Fruit fly (Drosophila melanogaster) whole organism, wandering third instar larva: ENCODE measurements around the gene Mocs1.

Experiments
- Abd-B ChIP-seq: fragments of >200 bp; optimal IDR thresholded peaks from 2 replicates; lab custom pipeline; 2017; ENCODE audit warnings: missing biosample characterization, missing genetic modification characterization
- CrebA ChIP-seq: fragments of 200-800 bp; sonication (Bioruptor generic); optimal IDR thresholded peaks from 2 replicates; lab custom pipeline; 2016; ENCODE audit warnings: missing biosample characterization, mild to moderate bottlenecking, missing genetic modification characterization, borderline replicate concordance
- Mio ChIP-seq: sonication (Bioruptor generic); optimal IDR thresholded peaks from 2 replicates; lab custom pipeline; 2016; ENCODE audit warnings: missing biosample characterization, missing genetic modification characterization
- Myc ChIP-seq: fragments of >200 bp; optimal IDR thresholded peaks from 2 replicates; lab custom pipeline; 2017
- brk ChIP-seq: fragments of 200-800 bp; sonication (Bioruptor generic); optimal IDR thresholded peaks from 2 replicates; lab custom pipeline; 2016; ENCODE audit warnings: missing biosample characterization, mild to moderate bottlenecking, missing genetic modification characterization
- dmrt93B ChIP-seq: fragments of 200-800 bp; sonication (Bioruptor generic); optimal IDR thresholded peaks from 2 replicates; lab custom pipeline; 2018; ENCODE audit warnings: missing biosample characterization, mild to moderate bottlenecking, missing genetic modification characterization
- h ChIP-seq: fragments of 200-800 bp; sonication (Bioruptor generic); optimal IDR thresholded peaks from 3 replicates; lab custom pipeline; 2016; ENCODE audit warnings: missing biosample characterization, mild to moderate bottlenecking, missing genetic modification characterization
- pan ChIP-seq: fragments of >200 bp; optimal IDR thresholded peaks from 2 replicates; lab custom pipeline; 2017
- psq ChIP-seq: fragments of 200-800 bp; sonication (Bioruptor generic); optimal IDR thresholded peaks from 3 replicates; lab custom pipeline; 2017; ENCODE audit warnings: missing biosample characterization, mild to moderate bottlenecking, missing genetic modification characterization, moderate library complexity
- sage ChIP-seq: fragments of 200-800 bp; sonication (Bioruptor generic); optimal IDR thresholded peaks from 2 replicates; lab custom pipeline; 2016; ENCODE audit warnings: missing biosample characterization, mild to moderate bottlenecking, missing genetic modification characterization
- sv ChIP-seq: fragments of 200-800 bp; sonication (Bioruptor generic); optimal IDR thresholded peaks from 3 replicates; lab custom pipeline; 2016; ENCODE audit warnings: missing biosample characterization, missing genetic modification characterization
- tai ChIP-seq: sonication (Bioruptor generic); optimal IDR thresholded peaks from 2 replicates; lab custom pipeline; 2016; ENCODE audit warnings: missing biosample characterization, missing genetic modification characterization

DNA sequence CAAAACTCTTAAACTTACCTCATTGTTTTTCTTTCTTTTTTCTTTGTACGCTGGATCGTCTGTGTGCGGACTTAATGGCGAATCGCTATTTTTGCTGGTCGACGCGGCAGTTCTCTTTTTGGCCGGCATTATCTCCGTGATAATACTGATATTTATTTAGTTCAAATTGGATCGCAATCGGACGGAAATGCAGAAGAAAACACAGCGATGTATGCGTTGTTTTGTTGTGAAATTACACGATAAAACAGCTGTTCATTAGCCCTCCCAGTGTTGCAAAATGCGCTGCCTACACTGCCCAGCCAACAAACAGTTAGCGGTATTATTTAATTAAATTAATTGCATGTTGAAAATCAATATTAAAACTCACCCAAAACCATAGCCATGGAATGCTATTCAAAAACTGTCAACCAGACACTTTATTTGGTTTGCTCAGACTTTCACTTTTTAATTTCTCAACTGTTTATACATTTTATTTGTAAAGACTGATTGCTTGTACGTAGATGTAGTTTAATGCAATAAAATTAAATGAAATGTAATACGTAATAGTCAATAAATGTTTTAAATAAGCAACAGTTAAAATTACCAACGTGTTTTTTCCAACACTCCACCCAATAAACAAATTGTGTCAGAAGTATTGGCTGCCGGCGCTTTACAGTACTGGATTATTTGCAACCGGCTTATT, 27.8 kb downstream of the Mocs1 start, which contains the start of the genes Irbp18 and APP-BP1:
- TF ChIP-seq Mio (GFP tag; lab: Kevin White, UChicago) (peak; percentile 39), dmrt93B (GFP tag; lab: Kevin White, UChicago) (peak; percentile 86), sage (GFP tag; lab: Kevin White, UChicago) (peak; percentile 87), pan (no peak), h (peak; percentile 96), brk (GFP tag; lab: Kevin White, UChicago) (peak; percentile 88), psq (GFP tag; lab: Kevin White, UChicago) (peak; percentile 91), Myc (lab: Kevin White, UChicago) (peak; percentile 47), sv (GFP tag; lab: Kevin White, UChicago) (peak; percentile 97), Abd-B (no peak), tai (GFP tag; lab: Kevin White, UChicago) (peak; percentile 93), CrebA (GFP tag; lab: Kevin White, UChicago) (no peak)
